Fruit fly (Drosophila melanogaster): ENCODE data around the gene COX7A.

The COX7A gene

DNA sequence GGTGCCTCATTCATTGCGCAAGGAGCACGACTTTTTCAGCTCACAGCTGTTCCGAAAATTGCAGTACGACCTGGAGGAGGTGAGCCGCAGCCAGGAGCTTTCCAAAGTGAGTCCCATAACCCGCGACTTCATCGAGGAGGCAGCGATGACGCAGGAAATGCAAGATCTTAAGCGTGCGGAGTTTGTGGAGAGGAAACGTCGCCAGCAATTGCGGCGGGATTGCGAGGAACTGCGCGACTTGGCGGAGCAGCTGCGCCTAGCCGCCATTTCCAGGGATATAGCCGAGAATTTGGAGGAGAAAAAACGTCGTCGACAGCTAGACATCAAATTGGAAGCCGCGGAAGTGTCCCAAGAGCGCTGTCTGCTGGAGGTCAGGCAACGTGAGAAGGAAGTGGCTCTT, 7.0 kb upstream of the COX7A start:
- no peak for TF ChIP-seq CG17801 (GFP tag; optimal IDR thresholded peaks at IDR 0.05; ENCODE audit: partially characterized antibody)

DNA sequence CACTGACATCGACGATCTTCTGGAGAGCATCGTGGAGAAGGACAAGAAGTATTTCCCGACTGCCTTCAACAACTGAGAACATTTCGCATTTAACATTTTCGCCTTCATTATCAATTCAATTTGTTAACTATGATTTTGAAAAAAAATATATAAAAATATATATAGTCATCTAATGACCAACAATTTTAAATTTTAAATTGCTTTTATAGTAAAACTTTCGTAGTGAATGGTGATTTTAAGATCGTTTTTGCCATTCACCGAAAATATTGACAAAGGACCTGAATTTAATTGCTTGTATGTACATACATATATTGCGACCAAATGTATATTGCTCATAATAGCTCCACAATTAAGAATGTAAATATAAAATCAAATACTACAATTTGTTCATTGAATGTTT, 6.4 kb upstream of the COX7A start, which contains the start of gene CG7352:
Gene CG7352, plus strand, starts transcription at position 301 of the 400 bp plus-strand sequence.
- no peak for TF ChIP-seq CG17801 (GFP tag; optimal IDR thresholded peaks at IDR 0.05; ENCODE audit: partially characterized antibody)

dm6 chr3R:8344174-8344573, 3.3 kb upstream of the COX7A start, which contains the start of gene DppIII:
TSS of gene DppIII (plus strand) at chr3R:8344400.
- TF ChIP-seq CG17801 (GFP tag; optimal IDR thresholded peaks at IDR 0.05; ENCODE audit: partially characterized antibody), result no peak

dm6 chr3R:8343251-8343744, 2.5 kb upstream of the COX7A start, which contains the start of the genes PNKP and COX7AL:
TSS of gene PNKP (minus strand) at chr3R:8343516.
TSS of gene COX7AL (plus strand) at chr3R:8343669.
- no peak for TF ChIP-seq CG17801 (GFP tag; optimal IDR thresholded peaks at IDR 0.05; ENCODE audit: partially characterized antibody)

DNA sequence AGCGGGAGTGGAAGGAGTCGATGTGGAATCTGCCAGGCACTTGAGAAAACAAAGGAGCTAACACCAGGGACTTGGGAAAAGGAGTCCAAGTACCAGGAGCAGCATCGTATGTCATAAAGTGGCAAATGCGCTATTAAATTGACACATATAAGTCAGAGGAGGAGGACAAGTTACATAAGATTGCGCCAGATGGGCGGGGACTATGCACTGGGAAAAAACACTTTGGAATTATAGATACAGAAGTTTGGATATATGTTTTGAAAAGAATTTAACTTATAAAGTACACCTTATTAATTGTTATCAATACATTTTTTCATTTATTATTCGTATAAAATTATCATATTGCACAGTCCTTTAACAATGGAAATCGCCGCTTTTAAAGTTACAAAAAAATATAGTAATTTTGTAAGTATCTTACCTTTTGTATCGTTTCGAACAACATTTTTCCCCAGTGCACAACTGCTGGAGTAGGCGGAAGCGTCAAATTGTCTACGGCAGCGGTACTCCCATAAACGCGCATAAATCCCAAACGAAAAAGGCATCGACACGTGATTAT, 4.8 kb downstream of the COX7A start:
- TF ChIP-seq CG17801 (GFP tag; optimal IDR thresholded peaks at IDR 0.05; ENCODE audit: partially characterized antibody), result no peak

DNA sequence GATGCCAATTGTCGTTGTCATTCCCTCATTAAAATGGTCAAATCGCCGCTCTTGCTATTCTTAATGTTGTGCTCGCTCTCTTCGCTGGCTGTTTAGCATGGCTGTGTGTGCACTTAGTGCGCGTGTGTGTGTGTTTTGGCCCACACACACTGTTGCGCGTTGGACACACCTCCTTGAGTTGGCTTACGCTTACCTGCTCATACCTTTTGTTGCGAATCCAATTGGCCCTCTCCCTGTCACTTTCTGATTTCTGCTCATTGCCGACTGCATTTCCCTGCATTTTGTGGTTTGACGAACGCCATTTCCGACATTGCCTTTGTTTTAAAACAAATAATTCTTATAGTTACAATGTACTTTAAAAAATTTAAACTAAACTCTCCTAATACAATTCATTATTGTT, 5.9 kb downstream of the COX7A start:
- no peak for TF ChIP-seq CG17801 (GFP tag; optimal IDR thresholded peaks at IDR 0.05; ENCODE audit: partially characterized antibody)

DNA sequence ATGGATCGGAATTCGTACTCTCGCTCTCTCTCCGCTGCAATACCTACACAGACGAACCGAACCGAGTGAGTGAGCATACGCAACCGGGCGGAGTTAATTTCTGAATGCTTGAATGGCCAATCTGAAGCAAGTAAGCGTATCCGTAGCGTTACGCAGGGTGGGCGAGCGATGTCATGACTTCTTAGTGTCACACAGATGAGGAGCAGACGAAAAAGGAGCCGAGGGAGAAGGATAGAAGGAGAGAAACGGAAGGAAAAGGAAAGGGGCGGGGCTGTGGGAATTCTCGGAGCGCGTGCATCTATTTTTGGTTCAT, 6.4 kb downstream of the COX7A start:
- no peak for TF ChIP-seq CG17801 (GFP tag; optimal IDR thresholded peaks at IDR 0.05; ENCODE audit: partially characterized antibody)

dm6 chr3R:8333768-8334470, 6.9 kb downstream of the COX7A start, which contains the start of gene Poxm:
TSS of gene Poxm (minus strand) at chr3R:8333792.
- no peak for TF ChIP-seq CG17801 (GFP tag; optimal IDR thresholded peaks at IDR 0.05; ENCODE audit: partially characterized antibody)

DNA sequence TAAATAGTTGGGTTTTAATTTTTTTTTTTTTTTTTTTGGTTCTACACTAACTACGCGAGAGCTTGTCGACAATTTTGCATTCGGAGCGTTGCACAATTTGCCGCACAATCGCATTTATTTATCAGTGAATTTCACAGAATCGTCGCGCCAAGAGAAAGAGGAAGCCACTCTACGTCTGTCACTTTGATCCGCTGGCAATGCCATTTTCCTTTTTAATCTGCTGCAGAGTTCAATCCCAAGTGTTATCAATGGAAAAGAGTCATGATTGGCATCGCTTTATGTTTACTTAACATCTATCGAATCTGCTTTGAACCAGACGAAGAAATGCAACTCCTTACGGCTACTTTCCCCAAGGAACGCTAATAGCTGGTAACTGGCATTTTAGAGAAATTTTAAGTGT, 11.2 kb downstream of the COX7A start:
- no peak for TF ChIP-seq CG17801 (GFP tag; optimal IDR thresholded peaks at IDR 0.05; ENCODE audit: partially characterized antibody)

- no peak for TF ChIP-seq CG17801 (GFP tag; optimal IDR thresholded peaks at IDR 0.05; ENCODE audit: partially characterized antibody)
Observed at dm6 chr3R:8327967-8328789, 12.7 kb downstream of the COX7A start.

DNA sequence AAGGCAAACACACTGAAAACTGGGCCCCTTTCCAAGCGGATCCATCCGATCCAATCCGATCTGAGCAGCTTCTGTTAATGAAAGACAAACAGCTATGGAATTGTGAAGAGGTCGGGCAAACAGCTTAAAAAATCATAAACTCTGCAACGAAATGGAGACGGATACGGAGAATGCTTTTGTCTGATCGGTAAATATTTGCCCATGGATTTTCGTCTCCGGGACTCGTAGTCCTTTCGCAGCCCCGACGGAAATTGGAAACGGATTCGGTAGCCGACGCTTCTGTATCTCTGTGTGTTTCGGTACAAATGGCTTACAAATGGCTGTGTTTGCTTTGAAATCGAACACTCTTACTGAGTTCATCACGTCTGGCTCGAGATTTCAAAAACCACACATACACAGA, 14.0 kb downstream of the COX7A start:
- no peak for TF ChIP-seq CG17801 (GFP tag; optimal IDR thresholded peaks at IDR 0.05; ENCODE audit: partially characterized antibody)

- TF ChIP-seq CG17801 (GFP tag; optimal IDR thresholded peaks at IDR 0.05; ENCODE audit: partially characterized antibody), result no peak
Observed at dm6 chr3R:8324016-8324415, 16.8 kb downstream of the COX7A start, which contains the start of gene CG7443. TSS of gene CG7443 (plus strand) at chr3R:8324316.

dm6 chr3R:8321447-8321846, 19.4 kb downstream of the COX7A start, which contains the start of gene Or85a:
TSS of gene Or85a (plus strand) at chr3R:8321747.
- no peak for TF ChIP-seq CG17801 (GFP tag; optimal IDR thresholded peaks at IDR 0.05; ENCODE audit: partially characterized antibody)

DNA sequence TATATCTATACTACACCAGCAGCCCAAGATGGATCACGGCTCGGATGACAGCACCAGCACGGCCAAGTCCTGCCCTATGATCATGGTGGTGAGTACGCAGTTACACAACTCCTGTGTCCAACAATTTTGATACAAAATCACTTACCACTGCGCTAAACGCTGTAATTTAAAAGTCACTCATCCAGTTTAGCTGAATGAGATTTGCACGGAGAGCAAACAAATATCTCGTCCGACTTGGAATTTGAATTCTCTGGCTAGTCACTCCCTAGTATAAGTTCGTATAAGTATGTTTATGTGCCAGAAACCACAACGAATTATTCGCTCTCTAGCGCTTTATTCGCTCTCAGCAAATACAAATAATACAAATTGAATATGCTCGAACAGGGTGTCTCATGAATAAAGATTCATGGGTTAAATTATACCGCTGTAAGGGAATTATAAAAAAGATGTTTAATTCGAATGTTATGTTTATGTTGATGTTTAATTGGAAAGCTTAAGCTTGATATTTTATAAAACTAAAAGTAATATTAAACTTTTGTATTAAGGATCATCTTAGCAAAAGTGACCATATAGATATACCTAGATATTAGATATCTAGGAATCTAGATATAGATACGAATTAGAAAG, 23.0 kb downstream of the COX7A start:
- TF ChIP-seq CG17801 (GFP tag; optimal IDR thresholded peaks at IDR 0.05; ENCODE audit: partially characterized antibody), result no peak

dm6 chr3R:8317215-8317614, 23.6 kb downstream of the COX7A start, which contains the start of gene Ctr1B:
TSS of gene Ctr1B (plus strand) at chr3R:8317612.
- TF ChIP-seq CG17801 (GFP tag; optimal IDR thresholded peaks at IDR 0.05; ENCODE audit: partially characterized antibody), result no peak

Data from ovary, adult (tissue).